Fruit fly (Drosophila melanogaster) whole organism, pupa: ENCODE results near the gene rdgB.

Experiments
- CG10348 ChIP-seq: fragments of 200-800 bp; sonication (Bioruptor generic); IDR thresholded peaks from 2 replicates; pipeline ENCODE4 v1.3.6; 2022; ENCODE audit warnings: missing biosample characterization, missing genetic modification characterization
- CG13204 ChIP-seq: fragments of 200-800 bp; sonication (Bioruptor generic); optimal IDR thresholded peaks from 2 replicates; lab custom pipeline; 2018; ENCODE audit warnings: missing biosample characterization, mild to moderate bottlenecking, missing genetic modification characterization, moderate library complexity
- CG34367 ChIP-seq: fragments of 200-800 bp; sonication (Bioruptor generic); optimal IDR thresholded peaks from 2 replicates; lab custom pipeline; 2018; ENCODE audit warnings: missing biosample characterization, mild to moderate bottlenecking, missing genetic modification characterization
- CG8159 ChIP-seq: fragments of 200-800 bp; sonication (Bioruptor generic); optimal IDR thresholded peaks from 3 replicates; lab custom pipeline; 2018; ENCODE audit warnings: missing biosample characterization, mild to moderate bottlenecking, missing genetic modification characterization, moderate library complexity
- D1 ChIP-seq: fragments of 200-800 bp; sonication (Bioruptor generic); optimal IDR thresholded peaks from 2 replicates; lab custom pipeline; 2018; ENCODE audit warnings: missing biosample characterization, mild to moderate bottlenecking, missing genetic modification characterization, moderate library complexity
- EcR ChIP-seq: fragments of 200-800 bp; sonication (Bioruptor generic); optimal IDR thresholded peaks from 3 replicates; lab custom pipeline; 2019; ENCODE audit warnings: missing biosample characterization, missing genetic modification characterization, mild to moderate bottlenecking, moderate library complexity, missing genetic modification reagents
- fd96Ca ChIP-seq: fragments of 200-800 bp; sonication (Bioruptor generic); IDR thresholded peaks from 3 replicates; pipeline ENCODE4 v1.3.6; 2022; ENCODE audit warnings: missing biosample characterization, missing genetic modification characterization
- gl ChIP-seq: fragments of 200-800 bp; sonication (Bioruptor generic); optimal IDR thresholded peaks from 2 replicates; lab custom pipeline; 2018; ENCODE audit warnings: missing biosample characterization, mild to moderate bottlenecking, missing genetic modification characterization

DNA sequence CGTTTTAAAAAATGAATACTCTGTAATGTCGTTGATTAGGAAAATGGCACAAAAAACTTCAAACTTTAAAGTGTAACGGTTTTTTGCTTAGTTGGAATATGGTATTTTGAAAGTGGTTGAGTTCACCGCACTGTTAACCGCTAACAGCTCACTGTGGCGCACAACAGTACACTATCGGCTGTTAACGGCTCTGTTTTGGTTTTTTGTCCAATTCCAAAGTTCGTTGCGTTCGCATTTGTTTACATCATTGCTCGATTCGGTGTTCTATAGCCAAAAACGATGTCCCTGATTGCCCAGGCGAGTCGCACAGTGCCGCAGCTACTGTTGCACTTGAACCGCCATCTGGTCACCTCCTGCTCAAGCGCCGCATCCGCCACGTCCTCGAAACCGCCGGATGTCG is 48.9 kb downstream of the rdgB start, which contains the start of gene CG11095:
- TF ChIP-seq fd96Ca (GFP tag; lab: Robert Waterston, UW) (no peak), CG34367 (tag; lab: Kevin White, UChicago) (no peak), gl (tag; lab: Kevin White, UChicago) (peak; percentile 40), EcR (GFP tag; lab: Kevin White, UChicago) (no peak), CG10348 (GFP tag; lab: Robert Waterston, UW) (no peak), CG13204 (GFP tag; lab: Kevin White, UChicago) (no peak), CG8159 (tag; lab: Kevin White, UChicago) (no peak), D1 (no peak)
